Fruit fly (Drosophila melanogaster) whole organism, larva: ENCODE data around the gene CG15005.

Experiments
- noc ChIP-seq: fragments of 200-800 bp; sonication (Bioruptor generic); optimal IDR thresholded peaks from 3 replicates; lab custom pipeline; 2019; ENCODE audit warnings: missing biosample characterization, mild to moderate bottlenecking, missing genetic modification characterization, moderate library complexity

CG15005 gene

dm6 chr3L:4187930-4188523, 16.1 kb downstream of the CG15005 start, which contains the start of the genes Teh2 and tipE:
Gene Teh2 (minus strand): TSS chr3L:4188023.
Gene tipE (plus strand): TSS chr3L:4188499.
- no peak for TF ChIP-seq noc (tag; lab: Kevin White, UChicago)

dm6 chr3L:4186659-4187058, 17.5 kb downstream of the CG15005 start, which contains the start of gene VhaM9.7-c:
Gene VhaM9.7-c (minus strand): TSS chr3L:4186865.
- no peak for TF ChIP-seq noc (tag; lab: Kevin White, UChicago)

dm6 chr3L:4185259-4185658, 18.9 kb downstream of the CG15005 start:
- no peak for TF ChIP-seq noc (tag; lab: Kevin White, UChicago)

dm6 chr3L:4184563-4184962, 19.6 kb downstream of the CG15005 start, which contains the start of gene Teh3:
Gene Teh3 (minus strand): TSS chr3L:4184663.
- no peak for TF ChIP-seq noc (tag; lab: Kevin White, UChicago)

dm6 chr3L:4177981-4178562, 26.1 kb downstream of the CG15005 start, which contains the start of gene Teh4:
Gene Teh4 (minus strand): TSS chr3L:4178270.
- no peak for TF ChIP-seq noc (tag; lab: Kevin White, UChicago)

dm6 chr3L:4173584-4173983, 30.6 kb downstream of the CG15005 start, which contains the start of gene CG18675:
Gene CG18675 (plus strand): TSS chr3L:4173884.
- no peak for TF ChIP-seq noc (tag; lab: Kevin White, UChicago)

dm6 chr3L:4169957-4170651, 34.0 kb downstream of the CG15005 start, which contains the start of gene Ero1L:
Gene Ero1L (plus strand): TSS chr3L:4170404.
- TF ChIP-seq noc (tag; lab: Kevin White, UChicago): peak; percentile 39

dm6 chr3L:4167353-4167842, 36.7 kb downstream of the CG15005 start, which contains the start of gene mas:
Gene mas (minus strand): TSS chr3L:4167464.
- TF ChIP-seq noc (tag; lab: Kevin White, UChicago): no peak

- TF ChIP-seq noc (tag; lab: Kevin White, UChicago): no peak
These were observed 43.2 kb downstream of the CG15005 start, which contains the start of gene nab for dm6 chr3L:4160926-4161325. Gene nab (minus strand): TSS chr3L:4160932.

dm6 chr3L:4159264-4159663, 44.9 kb downstream of the CG15005 start:
- TF ChIP-seq noc (tag; lab: Kevin White, UChicago): no peak

dm6 chr3L:4158361-4158760, 45.8 kb downstream of the CG15005 start:
- no peak for TF ChIP-seq noc (tag; lab: Kevin White, UChicago)

dm6 chr3L:4157852-4158251, 46.3 kb downstream of the CG15005 start:
- TF ChIP-seq noc (tag; lab: Kevin White, UChicago): no peak
